Worm (Caenorhabditis elegans) whole organism, mixed stage, embryonic: Measurements from ENCODE around the gene idpa-1.

ENCODE experiments used
- unc-62 ChIP-seq: fragments of 150-350 bp; optimal IDR thresholded peaks from 2 replicates; lab custom pipeline; 2014; ENCODE audit warnings: missing biosample characterization, missing genetic modification reagents, missing genetic modification characterization
- ztf-11 ChIP-seq: fragments of 150-350 bp; optimal IDR thresholded peaks from 2 replicates; lab custom pipeline; 2014; ENCODE audit warnings: missing biosample characterization, missing genetic modification characterization

DNA sequence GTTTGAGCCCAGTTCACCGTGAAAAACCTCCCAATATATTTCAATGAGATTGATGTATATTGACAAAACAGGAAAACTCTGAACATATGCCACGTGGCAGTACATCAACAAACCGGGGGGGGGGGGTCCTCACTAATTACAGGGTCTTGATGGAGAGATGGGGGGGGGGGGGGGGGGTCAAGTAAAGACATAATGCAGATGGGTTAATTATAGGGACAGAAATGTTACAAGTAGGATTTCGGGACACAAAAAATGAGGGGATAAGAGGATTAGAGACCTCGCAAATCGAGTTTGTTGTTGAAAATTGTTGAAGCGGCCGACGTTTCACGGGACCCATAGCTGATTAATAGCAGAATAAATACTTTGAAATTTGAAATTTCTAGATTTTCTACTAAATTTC, 11.9 kb upstream of the idpa-1 start:
- TF ChIP-seq ztf-11 (tag; lab: Kevin White, UChicago), result no peak
- no peak for TF ChIP-seq unc-62
